Worm (Caenorhabditis elegans): ENCODE measurements around the gene gyg-2.

DNA sequence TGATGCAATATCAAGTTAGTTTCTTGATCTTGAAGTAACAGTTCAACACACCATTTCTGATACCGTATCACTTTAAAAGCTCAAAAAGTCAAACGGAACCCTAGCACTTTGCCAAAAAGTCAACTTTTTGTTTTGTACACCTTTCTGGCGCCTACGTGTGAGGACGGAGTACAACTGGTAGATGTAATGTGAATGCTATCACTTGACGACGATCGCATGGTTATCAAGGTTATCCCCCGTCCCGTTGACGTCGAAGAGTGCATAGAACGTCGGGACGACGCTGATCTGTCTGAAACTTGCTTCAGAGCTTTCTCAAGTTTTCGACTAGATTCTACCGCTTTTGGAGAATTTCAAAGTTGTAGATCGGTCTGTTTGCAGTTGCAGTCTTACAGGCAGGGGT lies 33.9 kb upstream of the gyg-2 start:
- no peak for TF ChIP-seq dao-5 (tag; optimal IDR thresholded peaks at IDR 0.05)
- no peak for TF ChIP-seq him-1 (tag; optimal IDR thresholded peaks at IDR 0.05)

Measured in whole organism, L4/young adult.